Fruit fly (Drosophila melanogaster) whole organism: ENCODE results near the gene JYalpha.

ENCODE experiments used
- Dll ChIP-seq: fragments of >200 bp; optimal IDR thresholded peaks from 2 replicates; lab custom pipeline; 2017
- pan ChIP-seq: fragments of >200 bp; optimal IDR thresholded peaks from 2 replicates; lab custom pipeline; 2017

DNA sequence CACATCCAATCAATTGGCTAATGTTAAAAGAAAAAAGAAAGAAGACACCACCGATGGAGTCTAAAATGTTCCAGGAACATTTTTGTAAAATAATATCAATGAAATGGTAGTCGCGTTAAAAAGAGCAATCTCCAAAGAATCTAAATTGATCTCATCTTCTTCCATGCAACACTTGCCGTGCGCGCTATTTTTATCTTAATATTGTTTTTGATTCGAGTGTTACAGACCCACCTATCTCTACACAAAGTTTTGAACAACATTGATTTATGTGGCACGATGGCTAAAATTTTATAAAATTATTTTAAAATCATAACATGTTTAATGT is 43.2 kb downstream of the JYalpha start:
- TF ChIP-seq pan (lab: Kevin White, UChicago) (no peak), Dll (lab: Kevin White, UChicago) (no peak)
